Worm (Caenorhabditis elegans) whole organism, L4 larva: ENCODE measurements around the gene M110.3.
A peak's percentile ranks its signal among the peaks of the same experiment; 100 is the strongest.

Source experiments
- R02D3.7 ChIP-seq: fragments of 150-350 bp; sonication (generic microtip); optimal IDR thresholded peaks from 3 replicates; lab custom pipeline; 2014; ENCODE audit warnings: missing biosample characterization, missing genetic modification characterization
- T26A8.4 ChIP-seq: fragments of 200-800 bp; sonication (Bioruptor generic); IDR thresholded peaks from 2 replicates; pipeline ENCODE4 v1.3.6; 2022; ENCODE audit warnings: missing genetic modification characterization, missing compliant biosample characterization
- aha-1 ChIP-seq: fragments of 150-350 bp; peaks from one replicate; lab custom pipeline; 2014; ENCODE audit warnings: missing biosample characterization, missing genetic modification characterization
- aly-2 ChIP-seq: sonication (generic microtip); optimal IDR thresholded peaks from 2 replicates; lab custom pipeline; 2018; ENCODE audit warnings: missing biosample characterization, missing genetic modification characterization
- arid-1 ChIP-seq: fragments of 200-800 bp; sonication (Bioruptor generic); conservative IDR thresholded peaks from 2 replicates; pipeline ENCODE4 v1.3.6; 2022; ENCODE audit warnings: missing genetic modification reagents, missing genetic modification characterization, missing compliant biosample characterization
- attf-4 ChIP-seq: sonication (generic microtip); optimal IDR thresholded peaks from 3 replicates; lab custom pipeline; 2017; ENCODE audit warnings: missing biosample characterization, missing genetic modification characterization
- ceh-20 ChIP-seq: fragments of 200-800 bp; sonication (Bioruptor generic); IDR thresholded peaks from 2 replicates; pipeline ENCODE4 v1.3.6; 2022; ENCODE audit warnings: missing genetic modification reagents, missing genetic modification characterization, missing compliant biosample characterization
- ceh-62 ChIP-seq: sonication (generic microtip); optimal IDR thresholded peaks from 2 replicates; lab custom pipeline; 2017; ENCODE audit warnings: missing biosample characterization, missing genetic modification characterization
- ces-1 ChIP-seq: fragments of 150-350 bp; sonication (generic microtip); optimal IDR thresholded peaks from 4 replicates; lab custom pipeline; 2014; ENCODE audit warnings: missing biosample characterization, missing genetic modification reagents, missing genetic modification characterization
- daf-16 ChIP-seq, 3 experiments: sonication (generic microtip); optimal IDR thresholded peaks; 2 replicates each; lab custom pipeline; 2016 to 2017; ENCODE audit warnings: missing genetic modification characterization in 3 of 3, missing genetic modification reagents in 3 of 3, mild to moderate bottlenecking in 2 of 3, missing compliant biosample characterization in 2 of 3, missing biosample characterization in 1 of 3, moderate library complexity in 1 of 3
- dmd-6 ChIP-seq: fragments of 200-800 bp; sonication (Bioruptor generic); IDR thresholded peaks from 2 replicates; pipeline ENCODE4 v1.3.6; 2022; ENCODE audit warnings: missing genetic modification reagents, missing genetic modification characterization, missing compliant biosample characterization
- dmd-9 ChIP-seq: fragments of 200-800 bp; sonication (Bioruptor generic); IDR thresholded peaks from 2 replicates; pipeline ENCODE4 v1.3.6; 2022; ENCODE audit warnings: missing genetic modification reagents, missing genetic modification characterization, missing compliant biosample characterization
- dpl-1 ChIP-seq: fragments of 150-350 bp; optimal IDR thresholded peaks from 2 replicates; lab custom pipeline; 2014; ENCODE audit warnings: missing biosample characterization, missing genetic modification reagents, missing genetic modification characterization
- dve-1 ChIP-seq: sonication (generic microtip); optimal IDR thresholded peaks from 2 replicates; lab custom pipeline; 2017; ENCODE audit warnings: antibody characterized with exemption, mild to moderate bottlenecking, missing genetic modification characterization, missing compliant biosample characterization; ENCODE audit not compliant: insufficient read depth
- egl-27 ChIP-seq: sonication (generic microtip); optimal IDR thresholded peaks from 3 replicates; lab custom pipeline; 2017; ENCODE audit warnings: missing biosample characterization, missing genetic modification reagents, missing genetic modification characterization
- gei-8 ChIP-seq: fragments of 200-800 bp; sonication (Bioruptor generic); optimal IDR thresholded peaks from 2 replicates; lab custom pipeline; 2018; ENCODE audit warnings: mild to moderate bottlenecking, missing genetic modification characterization, missing compliant biosample characterization
- hif-1 ChIP-seq, 2 experiments: sonication (generic microtip); optimal IDR thresholded peaks; 2 replicates each; lab custom pipeline; 2016 to 2017; ENCODE audit warnings: missing compliant biosample characterization in 2 of 2, missing genetic modification characterization in 2 of 2, missing genetic modification reagents in 2 of 2, missing genotype in 2 of 2, mild to moderate bottlenecking in 1 of 2
- hlh-11 ChIP-seq: fragments of 200-800 bp; sonication (Bioruptor generic); optimal IDR thresholded peaks from 2 replicates; lab custom pipeline; 2018; ENCODE audit warnings: mild to moderate bottlenecking, missing genetic modification characterization, missing compliant biosample characterization
- hlh-30 ChIP-seq: sonication (generic microtip); optimal IDR thresholded peaks from 2 replicates; lab custom pipeline; 2017; ENCODE audit warnings: antibody characterized with exemption, mild to moderate bottlenecking, missing genetic modification characterization, missing compliant biosample characterization; ENCODE audit not compliant: insufficient read depth
- lin-1 ChIP-seq: fragments of 200-800 bp; sonication (Bioruptor generic); IDR thresholded peaks from 2 replicates; pipeline ENCODE4 v1.3.6; 2022; ENCODE audit warnings: missing genetic modification reagents, missing genetic modification characterization, missing compliant biosample characterization
- lir-3 ChIP-seq: sonication (generic microtip); optimal IDR thresholded peaks from 2 replicates; lab custom pipeline; 2016; ENCODE audit warnings: mild to moderate bottlenecking, missing genetic modification characterization, missing compliant biosample characterization
- lsy-2 ChIP-seq, 2 experiments: fragments of 150-350 bp in 1 of 2; sonication (generic microtip) in 1 of 2; optimal IDR thresholded peaks; 2 replicates each; lab custom pipeline; 2014 to 2017; ENCODE audit warnings: missing biosample characterization in 2 of 2, missing genetic modification characterization in 2 of 2
- mdl-1 ChIP-seq, 2 experiments: fragments of 150-350 bp in 1 of 2; sonication (generic microtip) in 1 of 2; optimal IDR thresholded peaks; 2 replicates each; lab custom pipeline; 2014 to 2017; ENCODE audit warnings: missing biosample characterization in 2 of 2, missing genetic modification characterization in 2 of 2
- mes-2 ChIP-seq: sonication (generic microtip); optimal IDR thresholded peaks from 2 replicates; lab custom pipeline; 2016; ENCODE audit warnings: missing genotype, mild to moderate bottlenecking, missing genetic modification characterization, missing compliant biosample characterization; ENCODE audit not compliant: poor library complexity, severe bottlenecking
- mxl-3 ChIP-seq: fragments of 200-800 bp; sonication (Bioruptor generic); optimal IDR thresholded peaks from 2 replicates; lab custom pipeline; 2018; ENCODE audit warnings: mild to moderate bottlenecking, missing genetic modification characterization, missing compliant biosample characterization
- nhr-10 ChIP-seq: fragments of 150-350 bp; optimal IDR thresholded peaks from 2 replicates; lab custom pipeline; 2014; ENCODE audit warnings: missing biosample characterization, missing genetic modification characterization
- nhr-25 ChIP-seq: sonication (generic microtip); optimal IDR thresholded peaks from 2 replicates; lab custom pipeline; 2017; ENCODE audit warnings: missing genetic modification characterization, mild to moderate bottlenecking, missing compliant biosample characterization, antibody characterized with exemption, moderate library complexity, borderline replicate concordance; ENCODE audit not compliant: insufficient read depth
- nhr-28 ChIP-seq: fragments of 150-350 bp; optimal IDR thresholded peaks from 2 replicates; lab custom pipeline; 2014; ENCODE audit warnings: missing biosample characterization, missing genetic modification characterization
- nhr-41 ChIP-seq: fragments of 200-800 bp; sonication (Bioruptor generic); IDR thresholded peaks from 2 replicates; pipeline ENCODE4 v1.3.6; 2022; ENCODE audit warnings: missing genetic modification reagents, missing genetic modification characterization, missing compliant biosample characterization
- nhr-42 ChIP-seq: fragments of 200-800 bp; sonication (Bioruptor generic); IDR thresholded peaks from 2 replicates; pipeline ENCODE4 v1.3.6; 2022; ENCODE audit warnings: missing genetic modification characterization, missing compliant biosample characterization
- nhr-48 ChIP-seq: sonication (generic microtip); optimal IDR thresholded peaks from 2 replicates; lab custom pipeline; 2016; ENCODE audit warnings: mild to moderate bottlenecking, missing genetic modification characterization, missing compliant biosample characterization
- nhr-77 ChIP-seq: fragments of 150-350 bp; optimal IDR thresholded peaks from 2 replicates; lab custom pipeline; 2014; ENCODE audit warnings: missing biosample characterization, missing genetic modification characterization
- rbr-2 ChIP-seq: sonication (generic microtip); optimal IDR thresholded peaks from 2 replicates; lab custom pipeline; 2016; ENCODE audit warnings: missing genotype, missing genetic modification characterization, missing compliant biosample characterization
- saeg-2 ChIP-seq: fragments of 200-800 bp; sonication (Bioruptor generic); IDR thresholded peaks from 2 replicates; pipeline ENCODE4 v1.3.6; 2022; ENCODE audit warnings: missing genetic modification reagents, missing genetic modification characterization, missing compliant biosample characterization
- tra-1 ChIP-seq: fragments of 200-800 bp; sonication (Bioruptor generic); IDR thresholded peaks from 2 replicates; pipeline ENCODE4 v1.3.6; 2022; ENCODE audit warnings: missing genetic modification reagents, missing genetic modification characterization, missing compliant biosample characterization
- unc-62 ChIP-seq, 3 experiments: fragments of 150-350 bp in 1 of 3; sonication (generic microtip); optimal IDR thresholded peaks in 2 of 3; peaks in 1 of 3; 1 replicate in 1 of 3; 2 replicates in 2 of 3; lab custom pipeline; 2014 to 2017; ENCODE audit warnings: missing biosample characterization in 3 of 3, missing genetic modification characterization in 3 of 3, missing genetic modification reagents in 3 of 3, missing genotype in 1 of 3
- vab-7 ChIP-seq: fragments of 200-800 bp; sonication (Bioruptor generic); IDR thresholded peaks from 2 replicates; pipeline ENCODE4 v1.3.6; 2022; ENCODE audit warnings: missing genetic modification reagents, missing genetic modification characterization, missing compliant biosample characterization
- zfp-2 ChIP-seq: sonication (generic microtip); optimal IDR thresholded peaks from 2 replicates; lab custom pipeline; 2016; ENCODE audit warnings: mild to moderate bottlenecking, missing genetic modification characterization, missing compliant biosample characterization

Gene M110.3

ce11 chrII:8264619-8265018 lies 48.2 kb upstream of the M110.3 start, which contains the start of gene srdh-1 (continued):
- TF ChIP-seq nhr-10 (tag; lab: Kevin White, UChicago), result no peak
- peak; percentile 50 for TF ChIP-seq mxl-3 (GFP tag; lab: Kevin White, UChicago)
- TF ChIP-seq aha-1 (tag; lab: Kevin White, UChicago), result no peak
- no peak for TF ChIP-seq mes-2 (tag; lab: Kevin White, UChicago)
- TF ChIP-seq ceh-20 (GFP tag; lab: Robert Waterston, UW), result no peak
- no peak for TF ChIP-seq lin-1 (GFP tag; lab: Robert Waterston, UW)
- no peak for TF ChIP-seq dpl-1 (GFP tag; lab: Kevin White, UChicago)
- no peak for TF ChIP-seq dmd-9
- no peak for TF ChIP-seq lir-3 (tag; lab: Kevin White, UChicago)
- no peak for TF ChIP-seq aly-2 (tag; lab: Kevin White, UChicago)
- TF ChIP-seq T26A8.4 (GFP tag; lab: Robert Waterston, UW), result no peak
- TF ChIP-seq R02D3.7, result no peak
- TF ChIP-seq arid-1 (GFP tag; lab: Robert Waterston, UW), result no peak
- no peak for TF ChIP-seq hlh-30 (tag; lab: Kevin White, UChicago)
- no peak for TF ChIP-seq gei-8
- TF ChIP-seq ceh-62 (tag; lab: Kevin White, UChicago), result no peak
- TF ChIP-seq nhr-41, result no peak
- no peak for TF ChIP-seq saeg-2
- TF ChIP-seq hlh-11 (tag; lab: Kevin White, UChicago), result peak; percentile 21

ce11 chrII:8263562-8263961 lies 47.1 kb upstream of the M110.3 start:
- TF ChIP-seq hlh-11 (tag; lab: Kevin White, UChicago) (peak; percentile 7), dve-1 (tag; lab: Kevin White, UChicago) (peak; percentile 21), lsy-2 (tag; optimal IDR thresholded peaks at IDR 0.05; lab: Kevin White, UChicago) (peak in 1 of 2 experiments; percentile 8), nhr-48 (tag; lab: Kevin White, UChicago) (peak; percentile 85), nhr-25 (tag; lab: Kevin White, UChicago) (peak; percentile 20), zfp-2 (tag; lab: Kevin White, UChicago) (no peak), mxl-3 (GFP tag; lab: Kevin White, UChicago) (peak; percentile 75), unc-62 (GFP tag; optimal IDR thresholded peaks at IDR 0.05 in 1 of 2; lab: Kevin White, UChicago) (peak in 1 of 2 experiments; percentile 67), unc-62 (tag; optimal IDR thresholded peaks at IDR 0.05; lab: Kevin White, UChicago) (no peak), hlh-30 (tag; lab: Kevin White, UChicago) (peak; percentile 69), vab-7 (no peak), nhr-28 (tag; lab: Kevin White, UChicago) (peak; percentile 65), dmd-6 (peak; percentile 71), T26A8.4 (GFP tag; lab: Robert Waterston, UW) (no peak), mdl-1 (tag; optimal IDR thresholded peaks at IDR 0.05; lab: Kevin White, UChicago) (peak in 1 of 2 experiments; percentile 34), nhr-42 (GFP tag; lab: Robert Waterston, UW) (no peak), ces-1 (no peak), dpl-1 (GFP tag; lab: Kevin White, UChicago) (no peak), R02D3.7 (no peak), rbr-2 (no peak)

ce11 chrII:8259674-8260073 lies 43.3 kb upstream of the M110.3 start:
- TF ChIP-seq hif-1 (tag; optimal IDR thresholded peaks at IDR 0.05; lab: Kevin White, UChicago) (no peak), tra-1 (GFP tag; lab: Robert Waterston, UW) (0 out of 2 replicates have a peak, but pooled peaks have one; percentile 15), mxl-3 (GFP tag; lab: Kevin White, UChicago) (peak; percentile 27), daf-16 (GFP tag; optimal IDR thresholded peaks at IDR 0.05; lab: Kevin White, UChicago) (no peak), daf-16 (tag; optimal IDR thresholded peaks at IDR 0.05; lab: Kevin White, UChicago) (no peak), nhr-25 (tag; lab: Kevin White, UChicago) (peak; percentile 2), attf-4 (tag; lab: Kevin White, UChicago) (no peak), nhr-28 (tag; lab: Kevin White, UChicago) (peak; percentile 12), hlh-30 (tag; lab: Kevin White, UChicago) (peak; percentile 70), lsy-2 (tag; optimal IDR thresholded peaks at IDR 0.05; lab: Kevin White, UChicago) (no peak), unc-62 (GFP tag; optimal IDR thresholded peaks at IDR 0.05 in 1 of 2; lab: Kevin White, UChicago) (peak in 1 of 2 experiments; percentile 7), unc-62 (tag; optimal IDR thresholded peaks at IDR 0.05; lab: Kevin White, UChicago) (no peak), nhr-77 (tag; lab: Kevin White, UChicago) (no peak), dmd-6 (peak; percentile 48), hlh-11 (tag; lab: Kevin White, UChicago) (peak; percentile 50), egl-27 (tag; lab: Kevin White, UChicago) (no peak)
